Worm (Caenorhabditis elegans) whole organism, L4 larva: ENCODE data around the gene F40F8.4.

Source experiments
- D1046.2 ChIP-seq: fragments of 200-800 bp; sonication (Bioruptor generic); IDR thresholded peaks from 2 replicates; pipeline ENCODE4 v1.3.6; 2022; ENCODE audit warnings: missing genetic modification characterization, missing compliant biosample characterization
- F44E2.7 ChIP-seq: fragments of 200-800 bp; sonication (Bioruptor generic); IDR thresholded peaks from 2 replicates; pipeline ENCODE4 v2.1.2; 2022; ENCODE audit warnings: missing genetic modification characterization, missing compliant biosample characterization
- aly-2 ChIP-seq: sonication (generic microtip); optimal IDR thresholded peaks from 2 replicates; lab custom pipeline; 2018; ENCODE audit warnings: missing biosample characterization, missing genetic modification characterization
- jun-1 ChIP-seq: fragments of 150-350 bp; optimal IDR thresholded peaks from 2 replicates; lab custom pipeline; 2014; ENCODE audit warnings: missing biosample characterization, missing genetic modification reagents, missing genetic modification characterization
- nhr-237 ChIP-seq: sonication (generic microtip); optimal IDR thresholded peaks from 2 replicates; lab custom pipeline; 2017; ENCODE audit warnings: missing biosample characterization, missing genetic modification characterization
- nhr-76 ChIP-seq: fragments of 150-350 bp; optimal IDR thresholded peaks from 2 replicates; lab custom pipeline; 2014; ENCODE audit warnings: missing biosample characterization, missing genetic modification characterization
- unc-39 ChIP-seq: sonication (generic microtip); optimal IDR thresholded peaks from 2 replicates; lab custom pipeline; 2017; ENCODE audit warnings: missing biosample characterization, missing genetic modification characterization

DNA sequence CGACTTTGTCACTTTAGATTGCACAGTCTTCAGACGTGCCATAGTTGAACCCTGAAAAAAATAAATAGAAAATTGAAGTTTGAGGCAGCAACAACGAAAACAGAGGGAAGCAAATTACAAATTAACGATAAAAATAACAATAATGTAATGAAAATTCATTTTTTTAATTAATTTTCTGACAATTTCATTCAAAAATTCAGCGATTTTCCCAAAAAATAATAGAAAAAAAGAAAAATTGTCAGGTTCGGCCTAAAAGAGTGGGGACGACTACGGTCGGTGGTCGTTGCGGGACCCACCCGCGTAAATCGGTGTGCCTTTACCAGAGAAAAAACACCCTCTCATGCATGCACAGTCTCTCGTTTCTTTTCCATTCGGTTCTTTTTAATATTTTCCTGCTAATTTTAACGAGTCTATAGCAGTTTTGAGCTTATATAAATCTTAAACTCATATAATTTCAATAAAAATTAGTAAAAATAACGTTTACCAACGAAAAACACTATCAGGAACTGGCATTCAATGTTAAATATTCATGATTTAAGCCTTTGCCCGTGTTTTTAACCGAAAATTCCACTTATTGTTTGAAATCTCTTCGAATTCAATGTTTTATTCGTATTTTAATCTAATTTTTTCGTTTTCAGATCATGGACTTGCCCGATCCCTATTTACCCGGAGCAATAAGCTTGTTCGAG, 13.6 kb downstream of the F40F8.4 start, which contains the start of the genes rps-9 and lsm-1:
- TF ChIP-seq aly-2 (tag; lab: Kevin White, UChicago): no peak
- no peak for TF ChIP-seq nhr-237 (tag; lab: Kevin White, UChicago)
- TF ChIP-seq unc-39 (tag; lab: Kevin White, UChicago): no peak
- TF ChIP-seq nhr-76 (tag; lab: Kevin White, UChicago): no peak
- TF ChIP-seq jun-1 (tag; lab: Kevin White, UChicago): no peak
- no peak for TF ChIP-seq F44E2.7 (GFP tag; lab: Robert Waterston, UW)
- TF ChIP-seq D1046.2 (GFP tag; lab: Robert Waterston, UW): no peak
